Fruit fly (Drosophila melanogaster): Measurements from ENCODE around the gene whe.
A peak's percentile ranks its signal among the peaks of the same experiment; 100 is the strongest.

Gene whe

DNA sequence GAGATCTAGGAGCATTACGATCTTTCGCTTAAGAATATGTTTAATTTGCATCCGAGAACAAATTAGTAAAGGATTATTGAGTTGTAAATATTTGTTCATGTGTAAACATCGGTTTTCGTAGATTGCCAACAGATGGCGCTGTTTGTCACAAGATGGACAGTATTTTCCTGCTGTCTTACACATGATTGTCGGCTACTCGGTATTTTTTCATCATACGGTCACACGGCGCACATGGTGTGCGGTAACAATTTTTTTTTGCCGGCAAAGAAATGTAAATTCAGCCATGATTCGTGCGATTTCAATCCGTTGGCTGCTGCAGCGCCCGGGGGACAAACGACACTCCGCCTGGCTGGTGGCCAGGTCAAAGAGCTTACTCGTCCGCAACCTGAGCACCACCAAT is 39.7 kb downstream of the whe start, which contains the start of the genes bbx and waw (continued):
- TF ChIP-seq sug (tag; optimal IDR thresholded peaks at IDR 0.05): peak; percentile 43
- no peak for TF ChIP-seq chm (GFP tag; IDR thresholded peaks at IDR 0.05)
- no peak for TF ChIP-seq fd102C (GFP tag; optimal IDR thresholded peaks at IDR 0.05)
- TF ChIP-seq Neu2 (GFP tag; optimal IDR thresholded peaks at IDR 0.05; ENCODE audit: borderline replicate concordance): no peak
- TF ChIP-seq CG3726 (GFP tag; IDR thresholded peaks at IDR 0.05): no peak
- TF ChIP-seq Six4 (GFP tag; optimal IDR thresholded peaks at IDR 0.05): no peak
- TF ChIP-seq Mad (GFP tag; optimal IDR thresholded peaks at IDR 0.05): no peak
- TF ChIP-seq dan (GFP tag; IDR thresholded peaks at IDR 0.05): no peak
- TF ChIP-seq hth (optimal IDR thresholded peaks at IDR 0.05): no peak
- peak; percentile 68 for TF ChIP-seq CG12659 (GFP tag; optimal IDR thresholded peaks at IDR 0.05)
- peak; percentile 40 for TF ChIP-seq CHES-1-like (GFP tag; optimal IDR thresholded peaks at IDR 0.05)
- TF ChIP-seq kay (GFP tag; optimal IDR thresholded peaks at IDR 0.05): no peak
- peak; percentile 23 for TF ChIP-seq CG17359 (tag; optimal IDR thresholded peaks at IDR 0.05)
- TF ChIP-seq lmd (GFP tag; IDR thresholded peaks at IDR 0.05): peak; percentile 11; the same call in 1 of the 2 replicates
- peak; percentile 84 for TF ChIP-seq dm (GFP tag; optimal IDR thresholded peaks at IDR 0.05)
- TF ChIP-seq sqz (GFP tag; optimal IDR thresholded peaks at IDR 0.05): peak; percentile 86
- no peak for TF ChIP-seq Lpt (GFP tag; optimal IDR thresholded peaks at IDR 0.05)
- TF ChIP-seq CG9215 (GFP tag; IDR thresholded peaks at IDR 0.05): no peak
- peak; percentile 3 for TF ChIP-seq CG18262 (tag; optimal IDR thresholded peaks at IDR 0.05)
- no peak for TF ChIP-seq CG31441 (GFP tag; IDR thresholded peaks at IDR 0.05)
- TF ChIP-seq CG15696 (tag; optimal IDR thresholded peaks at IDR 0.05): peak; percentile 66
- TF ChIP-seq CG15269 (tag; optimal IDR thresholded peaks at IDR 0.05): no peak
- TF ChIP-seq CG11398 (GFP tag; optimal IDR thresholded peaks at IDR 0.05): no peak
- peak; percentile 60 for TF ChIP-seq trem (tag; optimal IDR thresholded peaks at IDR 0.05)
- TF ChIP-seq stwl (tag; optimal IDR thresholded peaks at IDR 0.05): peak; percentile 57
- peak; percentile 35 for TF ChIP-seq nmo (GFP tag; optimal IDR thresholded peaks at IDR 0.05)
- peak; percentile 52 for TF ChIP-seq ewg (GFP tag; optimal IDR thresholded peaks at IDR 0.05)
- no peak for TF ChIP-seq CG7271 (tag; optimal IDR thresholded peaks at IDR 0.05)
- TF ChIP-seq CG9797 (GFP tag; optimal IDR thresholded peaks at IDR 0.05): peak; percentile 87
- TF ChIP-seq dimm (GFP tag; IDR thresholded peaks at IDR 0.05): no peak
- TF ChIP-seq CG7839 (tag; optimal IDR thresholded peaks at IDR 0.05): no peak
- peak; percentile 27 for TF ChIP-seq CG2116 (GFP tag; optimal IDR thresholded peaks at IDR 0.05)
- TF ChIP-seq CG14860 (GFP tag; IDR thresholded peaks at IDR 0.05; ENCODE audit: partially characterized antibody): no peak
- no peak for TF ChIP-seq CG10321 (GFP tag; IDR thresholded peaks at IDR 0.05)
- TF ChIP-seq CG14014 (GFP tag; IDR thresholded peaks at IDR 0.05): peak; percentile 19; the same call in 1 of the 2 replicates
- TF ChIP-seq Doc3 (GFP tag; IDR thresholded peaks at IDR 0.05; ENCODE audit: partially characterized antibody): no peak
- TF ChIP-seq CG15514 (GFP tag; optimal IDR thresholded peaks at IDR 0.05): peak; percentile 60
- TF ChIP-seq Hey (tag; optimal IDR thresholded peaks at IDR 0.05): no peak
- no peak for TF ChIP-seq mld (GFP tag; IDR thresholded peaks at IDR 0.05; ENCODE audit: partially characterized antibody)
- peak; percentile 65 for TF ChIP-seq Max (GFP tag; optimal IDR thresholded peaks at IDR 0.05)
- TF ChIP-seq scrt (GFP tag; optimal IDR thresholded peaks at IDR 0.05): peak; percentile 56
- TF ChIP-seq dmrt11E (tag; optimal IDR thresholded peaks at IDR 0.05): peak; percentile 13
- TF ChIP-seq CG8281 (tag; optimal IDR thresholded peaks at IDR 0.05): no peak
- no peak for TF ChIP-seq fd3F (GFP tag; optimal IDR thresholded peaks at IDR 0.05)
- no peak for TF ChIP-seq BtbVII (GFP tag; optimal IDR thresholded peaks at IDR 0.05)
- peak; percentile 8 for TF ChIP-seq CG30020 (tag; optimal IDR thresholded peaks at IDR 0.05)
- TF ChIP-seq Jarid2 (GFP tag; optimal IDR thresholded peaks at IDR 0.05): no peak
- no peak for TF ChIP-seq CG8478 (optimal IDR thresholded peaks at IDR 0.05)
- peak; percentile 96 for TF ChIP-seq CG10979 (tag; optimal IDR thresholded peaks at IDR 0.05)
- TF ChIP-seq chn (GFP tag; optimal IDR thresholded peaks at IDR 0.05): no peak
- TF ChIP-seq pros (GFP tag; optimal IDR thresholded peaks at IDR 0.05): no peak

All from whole organism, embryonic.